Fruit fly (Drosophila melanogaster): ENCODE results near the gene Rala.

The Rala gene

DNA sequence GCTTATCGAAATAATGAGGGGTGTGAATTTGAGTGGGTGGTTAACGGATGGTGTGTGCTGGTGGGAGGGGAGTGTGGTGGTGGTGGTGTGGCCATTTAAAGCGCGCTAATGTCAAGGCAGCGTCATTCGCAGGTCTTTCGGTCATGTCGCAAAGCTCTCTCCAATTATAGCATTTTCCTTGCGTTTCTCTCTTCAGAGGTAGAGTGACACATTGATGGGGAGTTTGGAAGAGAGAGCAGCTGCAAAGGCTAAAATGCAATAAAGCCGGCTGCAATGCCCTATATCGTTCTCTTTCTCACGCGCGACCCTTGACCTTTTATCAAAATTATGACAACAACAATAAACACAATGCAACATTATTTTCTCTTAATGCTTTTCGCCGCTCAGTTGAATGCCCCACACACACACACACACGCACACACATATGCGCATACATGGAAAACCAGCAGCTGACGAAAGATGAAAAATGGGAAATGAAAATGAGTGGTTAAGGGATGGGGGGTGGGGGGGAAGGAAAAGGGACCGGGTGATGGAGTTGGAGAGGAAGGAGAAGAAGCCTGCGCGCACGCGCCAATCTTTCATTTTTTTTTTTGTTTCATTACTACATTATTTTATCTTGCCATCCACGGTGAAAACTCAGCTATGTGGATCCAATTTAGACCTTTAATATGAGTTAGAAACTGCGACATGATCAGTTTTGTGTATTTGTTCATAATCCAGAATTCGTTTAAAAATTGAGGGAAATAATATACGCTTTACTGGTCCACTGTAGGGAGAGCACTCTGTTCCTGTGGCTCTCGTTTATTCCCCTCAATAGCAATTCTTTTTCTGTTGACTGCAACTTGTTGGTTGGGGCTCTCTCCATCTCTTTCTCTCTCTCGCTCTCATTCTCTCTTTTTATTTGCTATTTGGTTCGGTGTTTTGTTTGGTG lies 27.5 kb downstream of the Rala start (continued):
- TF ChIP-seq CG13287 (GFP tag; IDR thresholded peaks at IDR 0.05; ENCODE audit: partially characterized antibody) (no peak), Ravus (GFP tag; IDR thresholded peaks at IDR 0.05) (no peak; the same call in 1 of the 2 replicates), CG13775 (GFP tag; optimal IDR thresholded peaks at IDR 0.05) (peak; percentile 62), ap (GFP tag; IDR thresholded peaks at IDR 0.05) (peak; percentile 45; the same call in 1 of the 2 replicates), ase (GFP tag; IDR thresholded peaks at IDR 0.05) (peak; percentile 70; the same call in 2 of the 3 replicates), her (GFP tag; optimal IDR thresholded peaks at IDR 0.05) (peak; percentile 64), en (GFP tag; optimal IDR thresholded peaks at IDR 0.05) (peak; percentile 72), CG3065 (GFP tag; optimal IDR thresholded peaks at IDR 0.05) (peak; percentile 51), fd3F (GFP tag; optimal IDR thresholded peaks at IDR 0.05) (peak; percentile 24), bbx (GFP tag; IDR thresholded peaks at IDR 0.05; ENCODE audit: partially characterized antibody) (no peak), Hey (tag; optimal IDR thresholded peaks at IDR 0.05) (no peak), nom (GFP tag; optimal IDR thresholded peaks at IDR 0.05) (peak; percentile 61), Oaz (GFP tag; IDR thresholded peaks at IDR 0.05) (no peak), sr (GFP tag; IDR thresholded peaks at IDR 0.05) (no peak), sima (GFP tag; optimal IDR thresholded peaks at IDR 0.05) (no peak), Hmx (GFP tag; optimal IDR thresholded peaks at IDR 0.05) (no peak), Xrp1 (GFP tag; IDR thresholded peaks at IDR 0.05) (peak; percentile 84), CG9797 (GFP tag; optimal IDR thresholded peaks at IDR 0.05) (no peak), Deaf1 (tag; optimal IDR thresholded peaks at IDR 0.05) (peak; percentile 35), CG7357 (GFP tag; IDR thresholded peaks at IDR 0.05) (peak; percentile 71; the same call in 2 of the 3 replicates), Fer3 (tag; optimal IDR thresholded peaks at IDR 0.05) (peak; percentile 71), grau (tag; optimal IDR thresholded peaks at IDR 0.05) (peak; percentile 98), Abd-B (GFP tag; optimal IDR thresholded peaks at IDR 0.05) (peak; percentile 56), odd (GFP tag; optimal IDR thresholded peaks at IDR 0.05) (peak; percentile 66), Ets97D (GFP tag; optimal IDR thresholded peaks at IDR 0.05) (peak; percentile 25), CG7786 (GFP tag; optimal IDR thresholded peaks at IDR 0.05) (peak; percentile 70), knrl (GFP tag; IDR thresholded peaks at IDR 0.05; ENCODE audit: partially characterized antibody) (no peak), CG11560 (tag; IDR thresholded peaks at IDR 0.05) (no peak), onecut (GFP tag; IDR thresholded peaks at IDR 0.05) (peak; percentile 59), HmgD (GFP tag; optimal IDR thresholded peaks at IDR 0.05) (no peak), Hsf (GFP tag; optimal IDR thresholded peaks at IDR 0.05) (peak; percentile 70), exex (tag; optimal IDR thresholded peaks at IDR 0.05) (peak; percentile 16), CG2116 (GFP tag; optimal IDR thresholded peaks at IDR 0.05) (peak; percentile 26), CG11456 (GFP tag; IDR thresholded peaks at IDR 0.05) (peak; percentile 75), CG15514 (GFP tag; optimal IDR thresholded peaks at IDR 0.05) (peak; percentile 49), Ptx1 (GFP tag; IDR thresholded peaks at IDR 0.05) (peak; percentile 81), pum (GFP tag; optimal IDR thresholded peaks at IDR 0.05) (peak; percentile 81), gt (GFP tag; IDR thresholded peaks at IDR 0.05) (peak; percentile 51; the same call in 1 of the 2 replicates), CG6654 (GFP tag; optimal IDR thresholded peaks at IDR 0.05) (peak; percentile 42), CG18599 (GFP tag; optimal IDR thresholded peaks at IDR 0.05) (peak; percentile 88), CG8388 (GFP tag; optimal IDR thresholded peaks at IDR 0.05) (peak; percentile 72), ERR (GFP tag; optimal IDR thresholded peaks at IDR 0.05) (peak; percentile 60), CG1832 (GFP tag; optimal IDR thresholded peaks at IDR 0.05) (peak; percentile 7), CrebB (tag; optimal IDR thresholded peaks at IDR 0.05) (peak; percentile 51), fd96Cb (tag; optimal IDR thresholded peaks at IDR 0.05) (peak; percentile 82), al (GFP tag; IDR thresholded peaks at IDR 0.05) (no peak), tap (tag; optimal IDR thresholded peaks at IDR 0.05) (peak; percentile 71), PHDP (tag; optimal IDR thresholded peaks at IDR 0.05) (peak; percentile 66)
